Fruit fly (Drosophila melanogaster) whole organism, prepupa: Measurements from ENCODE around the gene CG11374.
A peak's percentile ranks its signal among the peaks of the same experiment; 100 is the strongest.

ENCODE experiments used
- Blimp-1 ChIP-seq: fragments of 200-800 bp; sonication (Bioruptor generic); optimal IDR thresholded peaks from 3 replicates; lab custom pipeline; 2017; ENCODE audit warnings: missing biosample characterization, missing genetic modification characterization, mild to moderate bottlenecking, moderate library complexity, missing genetic modification reagents
- CG10631 ChIP-seq: fragments of 200-800 bp; sonication (Bioruptor generic); optimal IDR thresholded peaks from 2 replicates; lab custom pipeline; 2016; ENCODE audit warnings: missing biosample characterization, missing genetic modification characterization
- CG10669 ChIP-seq: fragments of 200-800 bp; sonication (Bioruptor generic); optimal IDR thresholded peaks from 3 replicates; lab custom pipeline; 2018; ENCODE audit warnings: missing biosample characterization, mild to moderate bottlenecking, missing genetic modification characterization, moderate library complexity
- CG11762 ChIP-seq: fragments of 200-800 bp; sonication (Bioruptor generic); optimal IDR thresholded peaks from 3 replicates; lab custom pipeline; 2016; ENCODE audit warnings: missing biosample characterization, missing genetic modification characterization; ENCODE audit not compliant: insufficient read depth
- CG11902 ChIP-seq: fragments of 200-800 bp; sonication (Bioruptor generic); optimal IDR thresholded peaks from 3 replicates; lab custom pipeline; 2016; ENCODE audit warnings: missing biosample characterization, missing genetic modification characterization
- CG15336 ChIP-seq: fragments of 200-800 bp; sonication (Bioruptor generic); IDR thresholded peaks from 2 replicates; pipeline ENCODE4 v1.3.6; 2022; ENCODE audit warnings: missing biosample characterization, missing genetic modification characterization
- CG1621 ChIP-seq: fragments of 200-800 bp; sonication (Bioruptor generic); optimal IDR thresholded peaks from 3 replicates; lab custom pipeline; 2018; ENCODE audit warnings: missing biosample characterization, mild to moderate bottlenecking, missing genetic modification characterization
- CG34406 ChIP-seq: fragments of 200-800 bp; sonication (Bioruptor generic); optimal IDR thresholded peaks from 3 replicates; lab custom pipeline; 2016; ENCODE audit warnings: missing biosample characterization, missing genetic modification characterization
- CG4318 ChIP-seq: fragments of 200-800 bp; sonication (Bioruptor generic); optimal IDR thresholded peaks from 3 replicates; lab custom pipeline; 2017; ENCODE audit warnings: missing biosample characterization, mild to moderate bottlenecking, missing genetic modification characterization
- CG6163 ChIP-seq: fragments of 200-800 bp; sonication (Bioruptor generic); IDR thresholded peaks from 3 replicates; pipeline ENCODE4 v1.3.6; 2022; ENCODE audit warnings: missing biosample characterization, missing genetic modification characterization
- CG6808 ChIP-seq: fragments of 200-800 bp; sonication (Bioruptor generic); optimal IDR thresholded peaks from 3 replicates; lab custom pipeline; 2017; ENCODE audit warnings: missing biosample characterization, missing genetic modification characterization, mild to moderate bottlenecking, moderate library complexity, missing genetic modification reagents
- CG6854 ChIP-seq: fragments of 200-800 bp; sonication (Bioruptor generic); optimal IDR thresholded peaks from 2 replicates; lab custom pipeline; 2017; ENCODE audit warnings: missing biosample characterization, mild to moderate bottlenecking, missing genetic modification characterization
- CG7368 ChIP-seq: fragments of 200-800 bp; sonication (Bioruptor generic); optimal IDR thresholded peaks from 3 replicates; lab custom pipeline; 2016; ENCODE audit warnings: missing biosample characterization, missing genetic modification characterization
- CG8632 ChIP-seq: fragments of 200-800 bp; sonication (Bioruptor generic); optimal IDR thresholded peaks from 3 replicates; lab custom pipeline; 2016; ENCODE audit warnings: missing biosample characterization, missing genetic modification characterization
- CG9139 ChIP-seq: fragments of 200-800 bp; sonication (Bioruptor generic); optimal IDR thresholded peaks from 3 replicates; lab custom pipeline; 2017; ENCODE audit warnings: missing biosample characterization, mild to moderate bottlenecking, missing genetic modification characterization
- Eip75B ChIP-seq: fragments of 200-800 bp; sonication (Bioruptor generic); optimal IDR thresholded peaks from 3 replicates; lab custom pipeline; 2016; ENCODE audit warnings: missing biosample characterization, missing genetic modification characterization
- Eip78C ChIP-seq: fragments of 200-800 bp; sonication (Bioruptor generic); peaks from one replicate; lab custom pipeline; 2016; ENCODE audit warnings: missing biosample characterization, missing genetic modification characterization
- Ets21C ChIP-seq: fragments of 200-800 bp; sonication (Bioruptor generic); optimal IDR thresholded peaks from 3 replicates; lab custom pipeline; 2016; ENCODE audit warnings: missing biosample characterization, missing genetic modification characterization
- Ets96B ChIP-seq: fragments of 200-800 bp; optimal IDR thresholded peaks from 2 replicates; lab custom pipeline; 2019; ENCODE audit warnings: missing biosample characterization, mild to moderate bottlenecking, missing genetic modification characterization, moderate library complexity
- Gug ChIP-seq: fragments of 200-800 bp; sonication (Bioruptor generic); IDR thresholded peaks from 2 replicates; pipeline ENCODE4 v1.3.6; 2022; ENCODE audit warnings: missing biosample characterization, missing genetic modification characterization
- Hr38 ChIP-seq: sonication (Bioruptor generic); optimal IDR thresholded peaks from 2 replicates; lab custom pipeline; 2016; ENCODE audit warnings: missing biosample characterization, missing genetic modification characterization
- Hr39 ChIP-seq: fragments of 200-800 bp; sonication (Bioruptor generic); optimal IDR thresholded peaks from 2 replicates; lab custom pipeline; 2016; ENCODE audit warnings: missing biosample characterization, missing genetic modification characterization
- Hr4 ChIP-seq: fragments of 200-800 bp; sonication (Bioruptor generic); optimal IDR thresholded peaks from 3 replicates; lab custom pipeline; 2016; ENCODE audit warnings: missing biosample characterization, missing genetic modification characterization
- OdsH ChIP-seq: fragments of 200-800 bp; sonication (Bioruptor generic); optimal IDR thresholded peaks from 3 replicates; lab custom pipeline; 2016; ENCODE audit warnings: missing biosample characterization, missing genetic modification characterization
- Smox ChIP-seq: fragments of 200-800 bp; sonication (Bioruptor generic); optimal IDR thresholded peaks from 3 replicates; lab custom pipeline; 2016; ENCODE audit warnings: missing biosample characterization, missing genetic modification characterization
- Sox102F ChIP-seq: fragments of 200-800 bp; sonication (Bioruptor generic); optimal IDR thresholded peaks from 2 replicates; lab custom pipeline; 2016; ENCODE audit warnings: missing biosample characterization, mild to moderate bottlenecking, missing genetic modification characterization
- Sox14 ChIP-seq: fragments of 200-800 bp; sonication (Bioruptor generic); optimal IDR thresholded peaks from 3 replicates; lab custom pipeline; 2016; ENCODE audit warnings: missing biosample characterization, missing genetic modification characterization
- Sox15 ChIP-seq: fragments of 200-800 bp; sonication (Bioruptor generic); optimal IDR thresholded peaks from 3 replicates; lab custom pipeline; 2016; ENCODE audit warnings: missing biosample characterization, missing genetic modification characterization
- achi ChIP-seq: fragments of 200-800 bp; sonication (Bioruptor generic); optimal IDR thresholded peaks from 3 replicates; lab custom pipeline; 2016; ENCODE audit warnings: missing biosample characterization, missing genetic modification characterization
- cyc ChIP-seq: fragments of 200-800 bp; sonication (Bioruptor generic); optimal IDR thresholded peaks from 3 replicates; lab custom pipeline; 2016; ENCODE audit warnings: missing biosample characterization, missing genetic modification characterization
- dac ChIP-seq: fragments of 200-800 bp; sonication (Bioruptor generic); optimal IDR thresholded peaks from 2 replicates; lab custom pipeline; 2017; ENCODE audit warnings: missing biosample characterization, mild to moderate bottlenecking, missing genetic modification characterization
- dsx ChIP-seq: fragments of 200-800 bp; optimal IDR thresholded peaks from 3 replicates; lab custom pipeline; 2019; ENCODE audit warnings: missing biosample characterization, mild to moderate bottlenecking, missing genetic modification characterization, moderate library complexity; ENCODE audit not compliant: poor library complexity, severe bottlenecking
- eg ChIP-seq: fragments of 200-800 bp; sonication (Bioruptor generic); IDR thresholded peaks from 3 replicates; pipeline ENCODE4 v1.3.6; 2022; ENCODE audit warnings: missing biosample characterization, missing genetic modification characterization
- esn ChIP-seq: fragments of 200-800 bp; sonication (Bioruptor generic); optimal IDR thresholded peaks from 2 replicates; lab custom pipeline; 2016; ENCODE audit warnings: missing biosample characterization, mild to moderate bottlenecking, missing genetic modification characterization, moderate library complexity
- fd59A ChIP-seq: fragments of 200-800 bp; sonication (Bioruptor generic); optimal IDR thresholded peaks from 2 replicates; lab custom pipeline; 2017; ENCODE audit warnings: missing biosample characterization, mild to moderate bottlenecking, missing genetic modification characterization, missing genetic modification reagents
- fkh ChIP-seq: fragments of 200-800 bp; sonication (Bioruptor generic); optimal IDR thresholded peaks from 3 replicates; lab custom pipeline; 2017; ENCODE audit warnings: missing biosample characterization, mild to moderate bottlenecking, missing genetic modification characterization, moderate library complexity
- net ChIP-seq: fragments of 200-800 bp; sonication (Bioruptor generic); optimal IDR thresholded peaks from 3 replicates; lab custom pipeline; 2016; ENCODE audit warnings: missing biosample characterization, missing genetic modification characterization
- pdm3 ChIP-seq: fragments of 200-800 bp; sonication (Bioruptor generic); optimal IDR thresholded peaks from 3 replicates; lab custom pipeline; 2016; ENCODE audit warnings: missing biosample characterization, missing genetic modification characterization
- ss ChIP-seq, 2 experiments: fragments of 200-800 bp; sonication (Bioruptor generic); optimal IDR thresholded peaks; 2 replicates in 1 of 2; 3 replicates in 1 of 2; lab custom pipeline; 2017 to 2018; ENCODE audit warnings: mild to moderate bottlenecking in 2 of 2, missing biosample characterization in 2 of 2, missing genetic modification characterization in 2 of 2, moderate library complexity in 1 of 2
- svp ChIP-seq: fragments of 200-800 bp; sonication (Bioruptor generic); peaks from one replicate; lab custom pipeline; 2016; ENCODE audit warnings: missing biosample characterization, missing genetic modification characterization
- vri ChIP-seq: fragments of 200-800 bp; sonication (Bioruptor generic); optimal IDR thresholded peaks from 3 replicates; lab custom pipeline; 2016; ENCODE audit warnings: missing biosample characterization, mild to moderate bottlenecking, missing genetic modification characterization

Gene CG11374

dm6 chr2L:81198-81597, 5.0 kb downstream of the CG11374 start:
- TF ChIP-seq Hr39 (no peak), OdsH (GFP tag; lab: Kevin White, UChicago) (no peak), net (GFP tag; lab: Kevin White, UChicago) (no peak), fd59A (GFP tag; lab: Kevin White, UChicago) (no peak), CG9139 (GFP tag; lab: Kevin White, UChicago) (no peak), vri (GFP tag; lab: Kevin White, UChicago) (peak; percentile 68), Hr4 (GFP tag; lab: Kevin White, UChicago) (no peak), CG10631 (no peak), Eip78C (GFP tag; lab: Kevin White, UChicago) (peak; percentile 0), CG4318 (GFP tag; lab: Kevin White, UChicago) (no peak), CG8632 (GFP tag; lab: Kevin White, UChicago) (no peak), CG15336 (no peak), Blimp-1 (GFP tag; lab: Kevin White, UChicago) (no peak), pdm3 (no peak), CG1621 (tag; lab: Kevin White, UChicago) (no peak), CG6808 (GFP tag; lab: Kevin White, UChicago) (no peak), CG34406 (no peak), CG7368 (GFP tag; lab: Kevin White, UChicago) (no peak), dsx (GFP tag; lab: Kevin White, UChicago) (no peak), fkh (peak; percentile 91), CG11902 (no peak), CG6163 (GFP tag; lab: Robert Waterston, UW) (no peak), Gug (GFP tag; lab: Robert Waterston, UW) (no peak), Ets21C (GFP tag; lab: Kevin White, UChicago) (no peak)

- no peak for TF ChIP-seq pdm3
- TF ChIP-seq fd59A (GFP tag; lab: Kevin White, UChicago) = no peak
- peak; percentile 41 for TF ChIP-seq vri (GFP tag; lab: Kevin White, UChicago)
- TF ChIP-seq, all 60 proteins: peak for 1
These were observed 5.9 kb downstream of the CG11374 start for dm6 chr2L:82080-82479.

dm6 chr2L:85099-85498, 9.0 kb downstream of the CG11374 start:
- TF ChIP-seq fkh = peak; percentile 82
- TF ChIP-seq dsx (GFP tag; lab: Kevin White, UChicago) = no peak
- no peak for TF ChIP-seq ss (GFP tag; optimal IDR thresholded peaks at IDR 0.05; lab: Kevin White, UChicago)
- TF ChIP-seq Smox (GFP tag; lab: Kevin White, UChicago) = no peak
- TF ChIP-seq Hr38 (GFP tag; lab: Kevin White, UChicago) = no peak
- no peak for TF ChIP-seq Ets96B (tag; lab: Kevin White, UChicago)
- no peak for TF ChIP-seq Sox14 (GFP tag; lab: Kevin White, UChicago)
- TF ChIP-seq, all 60 proteins: peak for 1

DNA sequence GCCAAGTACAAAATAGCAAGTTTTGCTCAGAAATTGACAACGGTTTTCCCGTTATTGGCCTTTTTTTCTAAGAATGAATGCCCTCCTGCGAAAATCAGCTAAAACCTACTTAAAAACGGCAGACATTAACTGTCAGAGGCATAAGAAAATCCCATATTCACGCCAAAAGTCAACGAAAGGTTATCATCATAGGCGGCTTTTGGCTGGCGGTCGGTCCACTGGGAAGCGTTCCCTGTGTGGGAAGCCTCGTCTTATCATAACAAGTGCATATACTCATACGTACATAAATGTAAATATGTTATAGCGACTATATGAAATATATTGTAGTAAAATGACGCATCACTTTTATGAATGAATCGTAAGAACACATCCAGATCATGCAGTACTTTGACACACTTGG, 9.6 kb downstream of the CG11374 start:
- TF ChIP-seq CG11902 = no peak
- TF ChIP-seq Eip78C (GFP tag; lab: Kevin White, UChicago) = peak; percentile 20
- peak; percentile 98 for TF ChIP-seq svp (GFP tag; lab: Kevin White, UChicago)
- no peak for TF ChIP-seq CG6163 (GFP tag; lab: Robert Waterston, UW)
- no peak for TF ChIP-seq fd59A (GFP tag; lab: Kevin White, UChicago)

dm6 chr2L:87255-87723, 11.1 kb downstream of the CG11374 start, which contains the start of gene net:
TSS of gene net (minus strand) at chr2L:87387.
- TF ChIP-seq Smox (GFP tag; lab: Kevin White, UChicago) = peak; percentile 32
- TF ChIP-seq CG11762 = peak; percentile 11
- peak; percentile 71 for TF ChIP-seq CG6808 (GFP tag; lab: Kevin White, UChicago)
- TF ChIP-seq svp (GFP tag; lab: Kevin White, UChicago) = peak; percentile 76
- peak; percentile 62 for TF ChIP-seq Blimp-1 (GFP tag; lab: Kevin White, UChicago)
- peak; percentile 90 for TF ChIP-seq Eip78C (GFP tag; lab: Kevin White, UChicago)
- no peak for TF ChIP-seq Hr38 (GFP tag; lab: Kevin White, UChicago)
- TF ChIP-seq achi = peak; percentile 66
- peak; percentile 63 for TF ChIP-seq CG10669 (GFP tag; lab: Kevin White, UChicago)
- peak; percentile 33 for TF ChIP-seq pdm3
- TF ChIP-seq esn (GFP tag; lab: Kevin White, UChicago) = peak; percentile 54
- TF ChIP-seq vri (GFP tag; lab: Kevin White, UChicago) = peak; percentile 41
- TF ChIP-seq CG6854 (GFP tag; lab: Kevin White, UChicago) = peak; percentile 59
- TF ChIP-seq Eip75B (GFP tag; lab: Kevin White, UChicago) = peak; percentile 42
- no peak for TF ChIP-seq eg (GFP tag; lab: Robert Waterston, UW)
- TF ChIP-seq Sox102F (GFP tag; lab: Kevin White, UChicago) = peak; percentile 59
- TF ChIP-seq cyc (GFP tag; lab: Kevin White, UChicago) = peak; percentile 19
- peak; percentile 74 for TF ChIP-seq Ets96B (tag; lab: Kevin White, UChicago)
- peak; percentile 59 for TF ChIP-seq OdsH (GFP tag; lab: Kevin White, UChicago)
- peak; percentile 33 for TF ChIP-seq Sox14 (GFP tag; lab: Kevin White, UChicago)
- TF ChIP-seq Sox15 = peak; percentile 2
- peak; percentile 12 for TF ChIP-seq dac (GFP tag; lab: Kevin White, UChicago)
- TF ChIP-seq fd59A (GFP tag; lab: Kevin White, UChicago) = peak; percentile 13
